Fruit fly (Drosophila melanogaster): ENCODE measurements around the gene Grp170.

DNA sequence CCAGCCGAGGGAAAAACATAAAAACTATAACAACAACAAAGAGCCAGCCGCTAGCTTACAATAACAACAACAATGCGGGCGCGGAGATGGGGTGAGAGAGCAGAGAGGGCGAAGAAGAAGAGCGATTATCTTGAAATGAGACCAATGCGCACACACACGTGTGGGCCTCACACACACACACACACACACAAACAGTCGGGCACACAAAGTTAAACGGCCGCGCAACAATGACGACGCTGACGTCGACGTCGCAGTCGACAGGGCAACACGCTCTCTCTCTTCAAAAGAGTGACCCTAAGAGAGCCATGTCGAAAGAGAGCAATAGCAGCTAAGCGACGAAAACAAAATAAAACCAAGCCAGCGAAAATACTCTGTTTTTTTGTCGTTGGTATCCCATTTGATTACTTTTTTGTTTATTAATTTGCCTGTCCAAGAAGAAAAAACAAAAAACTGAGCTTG lies 31.0 kb upstream of the Grp170 start:
- TF ChIP-seq CG8478 (optimal IDR thresholded peaks at IDR 0.05), result no peak
- no peak for TF ChIP-seq CTCF (optimal IDR thresholded peaks at IDR 0.05)
